Fruit fly (Drosophila melanogaster) whole organism, embryonic: ENCODE data around the gene Mst36Fb.

ENCODE experiments used
- Adf1 ChIP-seq: fragments of 200-800 bp; sonication (Bioruptor generic); IDR thresholded peaks from 2 replicates; pipeline ENCODE4 v1.3.6; 2022; ENCODE audit warnings: missing biosample characterization, missing genetic modification characterization
- CG10274 ChIP-seq: fragments of 200-800 bp; sonication (Bioruptor generic); optimal IDR thresholded peaks from 3 replicates; lab custom pipeline; 2017; ENCODE audit warnings: missing biosample characterization, mild to moderate bottlenecking, missing genetic modification characterization
- CG2116 ChIP-seq: fragments of 200-800 bp; sonication (Bioruptor generic); optimal IDR thresholded peaks from 3 replicates; lab custom pipeline; 2018; ENCODE audit warnings: missing biosample characterization, mild to moderate bottlenecking, missing genetic modification characterization
- CG4617 ChIP-seq: fragments of 200-800 bp; sonication (Bioruptor generic); optimal IDR thresholded peaks from 3 replicates; lab custom pipeline; 2016; ENCODE audit warnings: missing biosample characterization, missing genetic modification characterization, borderline replicate concordance
- CkIIα-i1 ChIP-seq: fragments of 200-800 bp; sonication (Bioruptor generic); IDR thresholded peaks from 2 replicates; pipeline ENCODE4 v1.3.6; 2022; ENCODE audit warnings: missing biosample characterization, missing genetic modification characterization
- Drgx ChIP-seq: fragments of 200-800 bp; sonication (Bioruptor generic); IDR thresholded peaks from 2 replicates; pipeline ENCODE4 v1.3.6; 2022; ENCODE audit warnings: missing biosample characterization, missing genetic modification characterization
- Sry-δ ChIP-seq: fragments of 200-800 bp; sonication (Bioruptor generic); optimal IDR thresholded peaks from 2 replicates; lab custom pipeline; 2016; ENCODE audit warnings: missing biosample characterization, missing genetic modification characterization
- ap ChIP-seq: fragments of 200-800 bp; sonication (Bioruptor generic); IDR thresholded peaks from 2 replicates; pipeline ENCODE4 v1.3.6; 2022; ENCODE audit warnings: missing biosample characterization, missing genetic modification characterization
- bcd ChIP-seq: fragments of 200-800 bp; sonication (Bioruptor generic); optimal IDR thresholded peaks from 2 replicates; lab custom pipeline; 2017; ENCODE audit warnings: missing biosample characterization, mild to moderate bottlenecking, missing genetic modification characterization
- fd102C ChIP-seq: fragments of 200-800 bp; sonication (Bioruptor generic); optimal IDR thresholded peaks from 2 replicates; lab custom pipeline; 2018; ENCODE audit warnings: missing biosample characterization, mild to moderate bottlenecking, missing genetic modification characterization, moderate library complexity
- knrl ChIP-seq: fragments of 200-800 bp; sonication (Bioruptor generic); IDR thresholded peaks from 3 replicates; pipeline ENCODE4 v1.3.6; 2022; ENCODE audit warnings: missing biosample characterization, missing genetic modification characterization; ENCODE audit not compliant: partially characterized antibody
- lmd ChIP-seq: fragments of 200-800 bp; sonication (Bioruptor generic); IDR thresholded peaks from 2 replicates; pipeline ENCODE4 v1.3.6; 2022; ENCODE audit warnings: missing biosample characterization, missing genetic modification characterization

- TF ChIP-seq Drgx (no peak), CG10274 (GFP tag; lab: Kevin White, UChicago) (peak; percentile 75), CG2116 (GFP tag; lab: Kevin White, UChicago) (peak; percentile 74), CkIIα-i1 (GFP tag; lab: Robert Waterston, UW) (peak; percentile 49; the same call in 1 of the 2 replicates), Sry-δ (GFP tag; lab: Kevin White, UChicago) (peak; percentile 29), lmd (GFP tag; lab: Robert Waterston, UW) (peak; percentile 39; the same call in 1 of the 2 replicates), Adf1 (peak; percentile 40; the same call in 1 of the 2 replicates), ap (no peak), knrl (GFP tag; lab: Robert Waterston, UW) (0 out of 3 replicates have a peak, but pooled peaks have one; percentile 39), CG4617 (GFP tag; lab: Kevin White, UChicago) (peak; percentile 69), fd102C (no peak), bcd (GFP tag; lab: Kevin White, UChicago) (peak; percentile 72)
These were observed 2.3 kb upstream of the Mst36Fb start, which contains the start of the genes Mst36Fa and CG31751 for dm6 chr2L:18676948-18677820.
